Fruit fly (Drosophila melanogaster): ENCODE data around the gene CG8159.

- TF ChIP-seq Pif1B (GFP tag; optimal IDR thresholded peaks at IDR 0.05) = no peak
- no peak for TF ChIP-seq CG13204 (GFP tag; optimal IDR thresholded peaks at IDR 0.05)
These were observed 5.6 kb upstream of the CG8159 start, which contains the start of gene CG8136 for dm6 chr3R:8721071-8721470.
